Fruit fly (Drosophila melanogaster) Kc167 (cell line): ENCODE results near the gene CG12945.

Experiments used
- Myc ChIP-seq: fragments of >200 bp; optimal IDR thresholded peaks from 2 replicates; lab custom pipeline; 2017; ENCODE audit warnings: missing external identifiers
- h ChIP-seq: fragments of >200 bp; optimal IDR thresholded peaks from 3 replicates; lab custom pipeline; 2018; ENCODE audit warnings: missing external identifiers

- TF ChIP-seq h (lab: Kevin White, UChicago) (no peak), Myc (lab: Kevin White, UChicago) (no peak)
Observed at dm6 chr3R:9745442-9745841, 45.6 kb downstream of the CG12945 start.
